Worm (Caenorhabditis elegans) whole organism, mixed stage, embryonic: Measurements from ENCODE around the gene F57F4.2.

Experiments used
- pha-4 ChIP-seq: fragments of 150-350 bp; optimal IDR thresholded peaks from 2 replicates; lab custom pipeline; 2018; ENCODE audit warnings: missing biosample characterization, missing genetic modification reagents, missing genetic modification characterization
- unc-39 ChIP-seq: fragments of 150-350 bp; optimal IDR thresholded peaks from 2 replicates; lab custom pipeline; 2014; ENCODE audit warnings: missing biosample characterization, missing genetic modification characterization

DNA sequence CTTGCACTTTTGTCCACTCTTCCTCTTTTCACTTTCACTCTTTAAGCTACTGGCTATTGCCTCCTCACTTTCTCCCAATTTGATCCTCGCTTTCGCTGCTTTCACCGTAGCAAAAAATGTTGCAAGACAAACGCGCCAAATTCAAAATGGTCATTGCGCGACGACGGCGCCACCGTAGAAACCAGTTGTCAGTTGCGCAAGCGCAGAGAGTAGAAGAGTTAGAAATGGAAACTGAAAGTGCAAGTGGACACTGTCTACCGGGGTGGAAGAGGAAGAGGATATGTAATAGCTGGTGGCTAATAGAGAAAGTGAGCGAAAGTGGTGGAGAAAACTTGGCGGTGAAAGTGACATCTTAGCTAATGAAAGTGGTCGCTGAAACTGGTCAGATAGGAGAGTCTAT is 38.4 kb downstream of the F57F4.2 start:
- TF ChIP-seq pha-4 (tag; lab: Kevin White, UChicago), result no peak
- TF ChIP-seq unc-39 (tag; lab: Kevin White, UChicago), result no peak
